Fruit fly (Drosophila melanogaster) whole organism, prepupa: ENCODE measurements around the gene CG12983.

Experiments used
- Blimp-1 ChIP-seq: fragments of 200-800 bp; sonication (Bioruptor generic); optimal IDR thresholded peaks from 3 replicates; lab custom pipeline; 2017; ENCODE audit warnings: missing biosample characterization, missing genetic modification characterization, mild to moderate bottlenecking, moderate library complexity, missing genetic modification reagents
- CG10669 ChIP-seq: fragments of 200-800 bp; sonication (Bioruptor generic); optimal IDR thresholded peaks from 3 replicates; lab custom pipeline; 2018; ENCODE audit warnings: missing biosample characterization, mild to moderate bottlenecking, missing genetic modification characterization, moderate library complexity
- CG1621 ChIP-seq: fragments of 200-800 bp; sonication (Bioruptor generic); optimal IDR thresholded peaks from 3 replicates; lab custom pipeline; 2018; ENCODE audit warnings: missing biosample characterization, mild to moderate bottlenecking, missing genetic modification characterization
- CG16779 ChIP-seq: fragments of 200-800 bp; sonication (Bioruptor generic); optimal IDR thresholded peaks from 3 replicates; lab custom pipeline; 2017; ENCODE audit warnings: missing biosample characterization, mild to moderate bottlenecking, missing genetic modification characterization
- CG6854 ChIP-seq: fragments of 200-800 bp; sonication (Bioruptor generic); optimal IDR thresholded peaks from 2 replicates; lab custom pipeline; 2017; ENCODE audit warnings: missing biosample characterization, mild to moderate bottlenecking, missing genetic modification characterization
- CG7368 ChIP-seq: fragments of 200-800 bp; sonication (Bioruptor generic); optimal IDR thresholded peaks from 3 replicates; lab custom pipeline; 2016; ENCODE audit warnings: missing biosample characterization, missing genetic modification characterization
- CG8632 ChIP-seq: fragments of 200-800 bp; sonication (Bioruptor generic); optimal IDR thresholded peaks from 3 replicates; lab custom pipeline; 2016; ENCODE audit warnings: missing biosample characterization, missing genetic modification characterization
- Eip75B ChIP-seq: fragments of 200-800 bp; sonication (Bioruptor generic); optimal IDR thresholded peaks from 3 replicates; lab custom pipeline; 2016; ENCODE audit warnings: missing biosample characterization, missing genetic modification characterization
- Eip78C ChIP-seq: fragments of 200-800 bp; sonication (Bioruptor generic); peaks from one replicate; lab custom pipeline; 2016; ENCODE audit warnings: missing biosample characterization, missing genetic modification characterization
- Ets21C ChIP-seq: fragments of 200-800 bp; sonication (Bioruptor generic); optimal IDR thresholded peaks from 3 replicates; lab custom pipeline; 2016; ENCODE audit warnings: missing biosample characterization, missing genetic modification characterization
- Ets96B ChIP-seq: fragments of 200-800 bp; optimal IDR thresholded peaks from 2 replicates; lab custom pipeline; 2019; ENCODE audit warnings: missing biosample characterization, mild to moderate bottlenecking, missing genetic modification characterization, moderate library complexity
- Hr38 ChIP-seq: sonication (Bioruptor generic); optimal IDR thresholded peaks from 2 replicates; lab custom pipeline; 2016; ENCODE audit warnings: missing biosample characterization, missing genetic modification characterization
- Hr4 ChIP-seq: fragments of 200-800 bp; sonication (Bioruptor generic); optimal IDR thresholded peaks from 3 replicates; lab custom pipeline; 2016; ENCODE audit warnings: missing biosample characterization, missing genetic modification characterization
- Sox102F ChIP-seq: fragments of 200-800 bp; sonication (Bioruptor generic); optimal IDR thresholded peaks from 2 replicates; lab custom pipeline; 2016; ENCODE audit warnings: missing biosample characterization, mild to moderate bottlenecking, missing genetic modification characterization
- cyc ChIP-seq: fragments of 200-800 bp; sonication (Bioruptor generic); optimal IDR thresholded peaks from 3 replicates; lab custom pipeline; 2016; ENCODE audit warnings: missing biosample characterization, missing genetic modification characterization
- dsx ChIP-seq: fragments of 200-800 bp; optimal IDR thresholded peaks from 3 replicates; lab custom pipeline; 2019; ENCODE audit warnings: missing biosample characterization, mild to moderate bottlenecking, missing genetic modification characterization, moderate library complexity; ENCODE audit not compliant: poor library complexity, severe bottlenecking
- eg ChIP-seq: fragments of 200-800 bp; sonication (Bioruptor generic); IDR thresholded peaks from 3 replicates; pipeline ENCODE4 v1.3.6; 2022; ENCODE audit warnings: missing biosample characterization, missing genetic modification characterization
- fkh ChIP-seq: fragments of 200-800 bp; sonication (Bioruptor generic); optimal IDR thresholded peaks from 3 replicates; lab custom pipeline; 2017; ENCODE audit warnings: missing biosample characterization, mild to moderate bottlenecking, missing genetic modification characterization, moderate library complexity
- ss ChIP-seq, 2 experiments: fragments of 200-800 bp; sonication (Bioruptor generic); optimal IDR thresholded peaks; 2 replicates in 1 of 2; 3 replicates in 1 of 2; lab custom pipeline; 2017 to 2018; ENCODE audit warnings: mild to moderate bottlenecking in 2 of 2, missing biosample characterization in 2 of 2, missing genetic modification characterization in 2 of 2, moderate library complexity in 1 of 2
- svp ChIP-seq: fragments of 200-800 bp; sonication (Bioruptor generic); peaks from one replicate; lab custom pipeline; 2016; ENCODE audit warnings: missing biosample characterization, missing genetic modification characterization
- topi ChIP-seq: fragments of 200-800 bp; sonication (Bioruptor generic); optimal IDR thresholded peaks from 3 replicates; lab custom pipeline; 2016; ENCODE audit warnings: missing biosample characterization, missing genetic modification characterization
- vri ChIP-seq: fragments of 200-800 bp; sonication (Bioruptor generic); optimal IDR thresholded peaks from 3 replicates; lab custom pipeline; 2016; ENCODE audit warnings: missing biosample characterization, mild to moderate bottlenecking, missing genetic modification characterization

Gene CG12983

DNA sequence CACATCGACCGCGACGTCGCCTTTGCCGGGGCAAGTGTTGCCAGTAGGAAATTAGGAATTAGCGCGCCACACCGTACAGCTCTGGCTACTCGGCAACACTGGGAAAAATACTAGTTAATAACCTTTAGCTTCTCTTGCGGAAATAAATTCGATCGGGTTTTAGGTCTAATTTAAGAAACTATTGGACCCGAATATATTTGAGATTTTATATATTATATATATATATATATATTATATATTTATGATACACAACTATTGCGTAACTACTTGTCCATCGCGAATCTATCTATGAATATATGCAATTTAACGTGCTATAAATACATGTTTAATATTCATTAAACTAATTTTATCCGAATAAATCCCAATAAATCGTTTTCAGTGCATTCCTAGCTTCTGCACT, 52.2 kb downstream of the CG12983 start (continued):
- TF ChIP-seq CG8632 (GFP tag; lab: Kevin White, UChicago) (peak; percentile 3), CG10669 (GFP tag; lab: Kevin White, UChicago) (peak; percentile 11), vri (GFP tag; lab: Kevin White, UChicago) (no peak), ss (GFP tag; optimal IDR thresholded peaks at IDR 0.05; lab: Kevin White, UChicago) (peak; percentile 12 to 29), fkh (no peak), topi (GFP tag; lab: Kevin White, UChicago) (no peak), Eip75B (GFP tag; lab: Kevin White, UChicago) (no peak), Hr38 (GFP tag; lab: Kevin White, UChicago) (no peak), cyc (GFP tag; lab: Kevin White, UChicago) (no peak), CG6854 (GFP tag; lab: Kevin White, UChicago) (no peak), Ets96B (tag; lab: Kevin White, UChicago) (peak; percentile 51), Eip78C (GFP tag; lab: Kevin White, UChicago) (peak; percentile 14), Hr4 (GFP tag; lab: Kevin White, UChicago) (peak; percentile 29), svp (no peak), CG1621 (tag; lab: Kevin White, UChicago) (no peak), dsx (GFP tag; lab: Kevin White, UChicago) (peak; percentile 27), CG7368 (GFP tag; lab: Kevin White, UChicago) (no peak), Blimp-1 (GFP tag; lab: Kevin White, UChicago) (no peak), Ets21C (GFP tag; lab: Kevin White, UChicago) (no peak), Sox102F (GFP tag; lab: Kevin White, UChicago) (no peak), eg (GFP tag; lab: Robert Waterston, UW) (peak; percentile 47; the same call in 2 of the 3 replicates), CG16779 (peak; percentile 44)
